Worm (Caenorhabditis elegans) whole organism, L1 larva: ENCODE measurements around the gene srj-23.

Source experiments
- C16A3.4 ChIP-seq: fragments of 150-350 bp; optimal IDR thresholded peaks from 2 replicates; lab custom pipeline; 2014; ENCODE audit warnings: missing biosample characterization, missing genetic modification characterization
- F16B12.6 ChIP-seq: fragments of 150-350 bp; optimal IDR thresholded peaks from 2 replicates; lab custom pipeline; 2014; ENCODE audit warnings: missing biosample characterization, missing genetic modification characterization
- Y116A8C.19 ChIP-seq: sonication (generic microtip); optimal IDR thresholded peaks from 2 replicates; lab custom pipeline; 2016; ENCODE audit warnings: missing compliant biosample characterization, missing genetic modification characterization, borderline replicate concordance
- ama-1 ChIP-seq: fragments of 150-350 bp; optimal IDR thresholded peaks from 2 replicates; lab custom pipeline; 2014
- ceh-63 ChIP-seq: fragments of 200-800 bp; sonication (Bioruptor generic); optimal IDR thresholded peaks from 2 replicates; lab custom pipeline; 2018; ENCODE audit warnings: mild to moderate bottlenecking, missing genetic modification characterization, missing compliant biosample characterization
- ceh-8 ChIP-seq: fragments of 200-800 bp; sonication (Bioruptor generic); optimal IDR thresholded peaks from 2 replicates; lab custom pipeline; 2018; ENCODE audit warnings: mild to moderate bottlenecking, missing genetic modification characterization, moderate library complexity, missing compliant biosample characterization
- ceh-90 ChIP-seq: sonication (generic microtip); optimal IDR thresholded peaks from 2 replicates; lab custom pipeline; 2016; ENCODE audit warnings: missing genetic modification characterization, missing compliant biosample characterization
- dsc-1 ChIP-seq: sonication (generic microtip); optimal IDR thresholded peaks from 2 replicates; lab custom pipeline; 2016; ENCODE audit warnings: mild to moderate bottlenecking, missing genetic modification characterization, missing compliant biosample characterization
- efl-1 ChIP-seq, 4 experiments: fragments of 150-350 bp; optimal IDR thresholded peaks in 3 of 4; peaks in 1 of 4; 1 replicate in 1 of 4; 2 replicates in 3 of 4; lab custom pipeline; 2014; ENCODE audit warnings: missing biosample characterization in 2 of 4, missing genetic modification characterization in 2 of 4, missing genetic modification reagents in 2 of 4
- efl-3 ChIP-seq: fragments of 200-800 bp; sonication (Bioruptor generic); optimal IDR thresholded peaks from 2 replicates; lab custom pipeline; 2018; ENCODE audit warnings: mild to moderate bottlenecking, missing genetic modification characterization, missing compliant biosample characterization
- egl-13 ChIP-seq: sonication (generic microtip); optimal IDR thresholded peaks from 2 replicates; lab custom pipeline; 2016; ENCODE audit warnings: missing genotype, missing genetic modification reagents, missing genetic modification characterization, missing compliant biosample characterization
- elt-2 ChIP-seq: sonication (generic microtip); optimal IDR thresholded peaks from 2 replicates; lab custom pipeline; 2016; ENCODE audit warnings: missing genetic modification characterization, mild to moderate bottlenecking, inconsistent platforms, missing compliant biosample characterization, missing genetic modification reagents
- ets-5 ChIP-seq: fragments of 200-800 bp; sonication (Bioruptor generic); IDR thresholded peaks from 2 replicates; pipeline ENCODE4 v1.3.6; 2022; ENCODE audit warnings: missing genetic modification characterization, missing compliant biosample characterization
- fkh-10 ChIP-seq: sonication (generic microtip); optimal IDR thresholded peaks from 2 replicates; lab custom pipeline; 2017; ENCODE audit warnings: missing biosample characterization, missing genetic modification reagents, missing genetic modification characterization
- hlh-4 ChIP-seq: sonication (generic microtip); optimal IDR thresholded peaks from 2 replicates; lab custom pipeline; 2016; ENCODE audit warnings: mild to moderate bottlenecking, missing genetic modification characterization, missing compliant biosample characterization
- isw-1 ChIP-seq: fragments of 200-800 bp; sonication (Bioruptor generic); IDR thresholded peaks from 2 replicates; pipeline ENCODE4 v1.3.6; 2022; ENCODE audit warnings: missing genetic modification characterization, missing compliant biosample characterization
- lin-14 ChIP-seq: fragments of 200-800 bp; sonication (Bioruptor generic); optimal IDR thresholded peaks from 2 replicates; lab custom pipeline; 2018; ENCODE audit warnings: mild to moderate bottlenecking, missing genetic modification characterization, moderate library complexity, missing compliant biosample characterization
- lin-15B ChIP-seq: fragments of 150-350 bp; sonication (generic microtip); optimal IDR thresholded peaks from 3 replicates; lab custom pipeline; 2014; ENCODE audit warnings: missing biosample characterization, missing genetic modification characterization
- lin-35 ChIP-seq, 2 experiments: fragments of 150-350 bp; optimal IDR thresholded peaks; 2 replicates each; lab custom pipeline; 2014; ENCODE audit warnings: missing biosample characterization in 2 of 2, missing genetic modification characterization in 2 of 2, missing genetic modification reagents in 2 of 2
- lin-39 ChIP-seq: fragments of 150-350 bp; optimal IDR thresholded peaks from 2 replicates; lab custom pipeline; 2014; ENCODE audit warnings: missing biosample characterization, missing genetic modification reagents, missing genetic modification characterization
- lsy-2 ChIP-seq, 2 experiments: fragments of 150-350 bp; optimal IDR thresholded peaks; 2 replicates each; lab custom pipeline; 2014; ENCODE audit warnings: missing biosample characterization in 2 of 2, missing genetic modification characterization in 2 of 2
- mdl-1 ChIP-seq, 2 experiments: fragments of 150-350 bp; optimal IDR thresholded peaks; 2 replicates each; lab custom pipeline; 2014 to 2017; ENCODE audit warnings: missing biosample characterization in 2 of 2, missing genetic modification characterization in 2 of 2, inconsistent platforms in 1 of 2
- nhr-11 ChIP-seq: fragments of 150-350 bp; optimal IDR thresholded peaks from 2 replicates; lab custom pipeline; 2014; ENCODE audit warnings: missing biosample characterization, missing genetic modification characterization
- nhr-19 ChIP-seq: fragments of 200-800 bp; sonication (Bioruptor generic); conservative IDR thresholded peaks from 2 replicates; pipeline ENCODE4 v1.3.6; 2022; ENCODE audit warnings: missing genetic modification characterization, missing compliant biosample characterization
- nhr-237 ChIP-seq: fragments of 150-350 bp; optimal IDR thresholded peaks from 2 replicates; lab custom pipeline; 2014; ENCODE audit warnings: missing biosample characterization, missing genetic modification characterization
- nhr-47 ChIP-seq: sonication (generic microtip); optimal IDR thresholded peaks from 2 replicates; lab custom pipeline; 2016; ENCODE audit warnings: mild to moderate bottlenecking, missing genetic modification characterization, moderate library complexity, missing compliant biosample characterization
- nhr-71 ChIP-seq: sonication (generic microtip); optimal IDR thresholded peaks from 2 replicates; lab custom pipeline; 2016; ENCODE audit warnings: mild to moderate bottlenecking, missing genetic modification characterization, moderate library complexity, missing compliant biosample characterization
- nhr-76 ChIP-seq: sonication (generic microtip); optimal IDR thresholded peaks from 2 replicates; lab custom pipeline; 2017; ENCODE audit warnings: missing biosample characterization, missing genetic modification characterization
- nhr-84 ChIP-seq: sonication (generic microtip); optimal IDR thresholded peaks from 2 replicates; lab custom pipeline; 2017; ENCODE audit warnings: missing biosample characterization, missing genetic modification characterization
- nhr-90 ChIP-seq: sonication (generic microtip); optimal IDR thresholded peaks from 2 replicates; lab custom pipeline; 2016; ENCODE audit warnings: mild to moderate bottlenecking, missing genetic modification characterization, missing compliant biosample characterization; ENCODE audit not compliant: poor library complexity
- pax-3 ChIP-seq: fragments of 200-800 bp; sonication (Bioruptor generic); optimal IDR thresholded peaks from 2 replicates; lab custom pipeline; 2018; ENCODE audit warnings: mild to moderate bottlenecking, missing genetic modification characterization, moderate library complexity, missing compliant biosample characterization
- rnt-1 ChIP-seq: sonication (generic microtip); optimal IDR thresholded peaks from 2 replicates; lab custom pipeline; 2016; ENCODE audit warnings: mild to moderate bottlenecking, missing genetic modification characterization, moderate library complexity, missing compliant biosample characterization
- sox-4 ChIP-seq: sonication (generic microtip); optimal IDR thresholded peaks from 2 replicates; lab custom pipeline; 2016; ENCODE audit warnings: missing genetic modification characterization, missing compliant biosample characterization
- tlp-1 ChIP-seq: fragments of 150-350 bp; optimal IDR thresholded peaks from 2 replicates; lab custom pipeline; 2014; ENCODE audit warnings: missing biosample characterization, missing genetic modification characterization
- unc-62 ChIP-seq: fragments of 150-350 bp; optimal IDR thresholded peaks from 2 replicates; lab custom pipeline; 2014; ENCODE audit warnings: missing biosample characterization, missing genetic modification reagents, missing genetic modification characterization
- unc-86 ChIP-seq: sonication (generic microtip); optimal IDR thresholded peaks from 2 replicates; lab custom pipeline; 2016; ENCODE audit warnings: missing genetic modification characterization, missing compliant biosample characterization
- unc-98 ChIP-seq: fragments of 200-800 bp; sonication (Bioruptor generic); IDR thresholded peaks from 2 replicates; pipeline ENCODE4 v1.3.6; 2022; ENCODE audit warnings: missing genetic modification characterization, missing compliant biosample characterization
- vab-15 ChIP-seq: sonication (generic microtip); optimal IDR thresholded peaks from 2 replicates; lab custom pipeline; 2017; ENCODE audit warnings: missing genotype, mild to moderate bottlenecking, missing genetic modification characterization, missing compliant biosample characterization
- zip-4 ChIP-seq: fragments of 200-800 bp; sonication (Bioruptor generic); optimal IDR thresholded peaks from 2 replicates; lab custom pipeline; 2018; ENCODE audit warnings: mild to moderate bottlenecking, missing genetic modification characterization, moderate library complexity, missing compliant biosample characterization
- ztf-11 ChIP-seq, 2 experiments: sonication (generic microtip); optimal IDR thresholded peaks; 2 replicates each; lab custom pipeline; 2016 to 2017; ENCODE audit warnings: missing genetic modification characterization in 2 of 2, missing biosample characterization in 1 of 2, missing compliant biosample characterization in 1 of 2
- ztf-4 ChIP-seq: fragments of 150-350 bp; optimal IDR thresholded peaks from 2 replicates; lab custom pipeline; 2014; ENCODE audit warnings: missing biosample characterization, missing genetic modification characterization

The srj-23 gene

DNA sequence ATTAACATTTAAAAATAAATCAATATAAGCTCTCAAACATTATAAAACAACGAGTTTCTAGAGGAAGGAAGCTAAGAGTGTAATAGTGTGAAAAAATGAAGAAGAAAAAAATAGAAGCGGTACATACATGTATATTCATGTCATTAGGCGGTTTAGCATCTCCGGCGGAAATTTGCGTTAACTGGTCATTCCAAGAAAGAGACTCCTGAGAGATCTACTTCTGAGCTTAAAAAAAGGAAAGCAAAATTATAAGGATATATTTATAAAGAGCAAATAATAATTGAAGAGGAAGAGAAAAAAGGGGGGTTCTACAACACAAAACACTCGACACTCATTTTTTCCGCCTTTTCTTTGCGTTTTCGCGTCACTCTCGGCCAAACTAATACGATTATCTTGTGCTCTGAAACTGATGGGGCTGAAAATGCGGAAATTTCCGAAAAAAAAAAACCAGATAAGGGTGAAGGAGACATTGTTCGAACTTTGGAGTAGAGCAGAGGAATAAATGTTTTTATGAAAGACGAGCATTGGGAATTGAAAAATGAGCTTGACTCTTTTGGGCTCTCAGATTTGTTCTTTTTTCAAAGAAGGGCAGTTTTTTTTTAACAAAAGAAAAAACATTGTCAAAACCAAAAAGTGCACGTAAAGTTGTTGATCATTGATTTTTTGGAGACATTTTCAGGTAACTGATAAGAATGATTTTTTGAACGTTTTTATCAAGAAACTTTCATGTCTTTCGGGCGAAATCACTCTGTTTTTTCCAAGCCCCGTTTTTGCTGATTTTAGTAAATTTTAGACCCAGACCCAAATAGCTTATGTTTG is 36.6 kb upstream of the srj-23 start (continued):
- TF ChIP-seq isw-1 (GFP tag; lab: Robert Waterston, UW) = no peak
- TF ChIP-seq zip-4 = no peak
- peak; percentile 10 for TF ChIP-seq dsc-1
- TF ChIP-seq sox-4 (tag; lab: Kevin White, UChicago) = no peak
- TF ChIP-seq lin-15B (tag; lab: Kevin White, UChicago) = no peak
- TF ChIP-seq nhr-90 (tag; lab: Kevin White, UChicago) = no peak
- TF ChIP-seq elt-2 (tag; lab: Kevin White, UChicago) = peak; percentile 63
- TF ChIP-seq efl-3 (GFP tag; lab: Kevin White, UChicago) = no peak
- no peak for TF ChIP-seq unc-98 (GFP tag; lab: Robert Waterston, UW)
- TF ChIP-seq nhr-237 (tag; lab: Kevin White, UChicago) = no peak
- TF ChIP-seq nhr-71 (tag; lab: Kevin White, UChicago) = peak; percentile 20

DNA sequence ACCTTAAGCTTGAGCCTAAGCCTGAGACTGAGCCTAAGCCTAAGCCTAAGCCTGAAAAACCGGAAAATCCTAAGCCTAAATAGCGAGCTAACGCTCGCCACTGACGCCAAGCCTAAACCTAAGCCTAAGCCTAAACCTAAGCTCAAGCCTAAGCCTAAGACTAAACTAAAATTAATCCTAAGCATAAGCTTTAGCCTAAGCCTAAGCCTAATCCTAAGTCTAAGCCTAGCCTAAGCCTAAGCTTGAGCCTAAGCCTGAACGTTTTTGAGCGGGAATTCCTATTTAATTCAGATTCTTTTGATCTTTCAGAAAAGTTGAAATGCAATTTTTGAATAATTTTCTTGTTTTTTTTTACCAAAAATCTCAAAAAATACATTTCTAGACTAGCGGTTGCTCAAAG is 35.3 kb upstream of the srj-23 start:
- TF ChIP-seq lin-35 (GFP tag; optimal IDR thresholded peaks at IDR 0.05; lab: Kevin White, UChicago) (no peak), F16B12.6 (tag; lab: Kevin White, UChicago) (no peak), lsy-2 (tag; optimal IDR thresholded peaks at IDR 0.05; lab: Kevin White, UChicago) (no peak), ama-1 (lab: Kevin White, UChicago) (no peak), ceh-8 (no peak), C16A3.4 (no peak), ztf-4 (tag; lab: Kevin White, UChicago) (no peak), ceh-90 (tag; lab: Kevin White, UChicago) (no peak), unc-86 (tag; lab: Kevin White, UChicago) (no peak), Y116A8C.19 (no peak), ets-5 (GFP tag; lab: Robert Waterston, UW) (no peak), lin-14 (GFP tag; lab: Kevin White, UChicago) (no peak), nhr-47 (tag; lab: Kevin White, UChicago) (no peak), egl-13 (tag; lab: Kevin White, UChicago) (no peak), nhr-76 (no peak), ztf-11 (tag; optimal IDR thresholded peaks at IDR 0.05; lab: Kevin White, UChicago) (no peak), fkh-10 (GFP tag; lab: Kevin White, UChicago) (no peak), nhr-19 (no peak)
- TF ChIP-seq, all 84 proteins: peak for 0

DNA sequence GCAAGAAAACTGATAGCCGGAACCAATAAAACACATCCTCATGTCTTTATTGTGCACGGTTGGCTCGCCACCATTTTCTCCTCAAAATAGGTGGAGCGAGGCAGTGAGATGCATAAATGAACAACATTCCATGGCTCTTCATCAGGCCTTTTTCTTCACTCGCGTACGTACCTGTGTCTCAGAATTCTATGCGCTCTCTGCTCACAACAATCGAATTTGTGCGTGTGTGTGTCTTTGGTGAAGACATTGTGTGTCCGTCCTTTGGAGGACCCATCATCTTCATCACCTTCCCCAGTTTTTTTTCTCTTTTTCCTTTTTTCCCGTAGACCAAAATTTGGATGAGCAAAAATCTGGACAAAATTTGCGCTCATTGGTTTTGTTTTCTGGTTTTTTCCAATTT is 29.2 kb upstream of the srj-23 start:
- TF ChIP-seq fkh-10 (GFP tag; lab: Kevin White, UChicago) (peak; percentile 8), lin-14 (GFP tag; lab: Kevin White, UChicago) (peak; percentile 78), vab-15 (tag; lab: Kevin White, UChicago) (no peak)

DNA sequence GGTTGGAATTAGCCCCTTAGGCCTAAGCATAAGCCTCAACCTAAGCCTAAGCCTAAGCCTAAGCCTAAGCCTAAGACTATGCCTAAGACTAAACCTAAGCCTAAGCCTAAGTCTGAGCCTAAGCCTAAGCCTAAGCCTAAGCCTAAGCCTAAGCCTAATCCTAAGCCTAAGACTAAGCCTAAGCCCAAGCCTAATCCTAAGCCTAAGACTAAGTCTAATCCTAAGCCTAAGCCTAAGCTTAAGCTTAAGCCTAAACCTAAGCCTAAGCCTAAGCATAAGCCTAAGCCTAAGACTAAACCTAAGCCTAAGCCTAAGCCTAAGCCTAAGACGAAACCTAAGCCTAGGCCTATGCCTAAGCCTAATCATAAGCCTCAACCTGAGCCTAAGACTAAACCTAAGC is 28.1 kb upstream of the srj-23 start:
- TF ChIP-seq nhr-90 (tag; lab: Kevin White, UChicago) = no peak
- TF ChIP-seq pax-3 (tag; lab: Kevin White, UChicago) = no peak
- no peak for TF ChIP-seq nhr-11 (tag; lab: Kevin White, UChicago)
- TF ChIP-seq efl-1 (optimal IDR thresholded peaks at IDR 0.05; lab: Kevin White, UChicago) = no peak
- TF ChIP-seq efl-1 (GFP tag; optimal IDR thresholded peaks at IDR 0.05 in 1 of 2; lab: Kevin White, UChicago) = no peak
- no peak for TF ChIP-seq mdl-1 (tag; optimal IDR thresholded peaks at IDR 0.05; lab: Kevin White, UChicago)
- TF ChIP-seq rnt-1 (tag; lab: Kevin White, UChicago) = no peak
- no peak for TF ChIP-seq unc-62 (GFP tag; lab: Kevin White, UChicago)
- TF ChIP-seq ztf-4 (tag; lab: Kevin White, UChicago) = no peak
- TF ChIP-seq hlh-4 (tag; lab: Kevin White, UChicago) = no peak
- no peak for TF ChIP-seq lin-39 (tag; lab: Kevin White, UChicago)
- no peak for TF ChIP-seq isw-1 (GFP tag; lab: Robert Waterston, UW)
- no peak for TF ChIP-seq ceh-63
- TF ChIP-seq Y116A8C.19 = no peak
- TF ChIP-seq ets-5 (GFP tag; lab: Robert Waterston, UW) = no peak
- TF ChIP-seq F16B12.6 (tag; lab: Kevin White, UChicago) = no peak
- TF ChIP-seq nhr-237 (tag; lab: Kevin White, UChicago) = no peak
- TF ChIP-seq nhr-84 (tag; lab: Kevin White, UChicago) = no peak
- TF ChIP-seq tlp-1 (tag; lab: Kevin White, UChicago) = no peak
